Fruit fly (Drosophila melanogaster) whole organism, embryonic: ENCODE results near the gene eEF1delta.

ENCODE experiments used
- Asciz ChIP-seq: fragments of 200-800 bp; sonication (Bioruptor generic); optimal IDR thresholded peaks from 2 replicates; lab custom pipeline; 2017; ENCODE audit warnings: missing biosample characterization, mild to moderate bottlenecking, missing genetic modification characterization, missing genetic modification reagents
- Atf6 ChIP-seq: fragments of 200-800 bp; sonication (Bioruptor generic); IDR thresholded peaks from 2 replicates; pipeline ENCODE4 v1.3.6; 2022; ENCODE audit warnings: missing biosample characterization, missing genetic modification characterization
- B-H1 ChIP-seq: fragments of 200-800 bp; sonication (Bioruptor generic); IDR thresholded peaks from 3 replicates; pipeline ENCODE4 v1.3.6; 2022; ENCODE audit warnings: missing biosample characterization, missing genetic modification characterization
- C15 ChIP-seq: fragments of 200-800 bp; sonication (Bioruptor generic); IDR thresholded peaks from 3 replicates; pipeline ENCODE4 v1.3.6; 2022; ENCODE audit warnings: missing biosample characterization, missing genetic modification characterization
- CG10274 ChIP-seq: fragments of 200-800 bp; sonication (Bioruptor generic); optimal IDR thresholded peaks from 3 replicates; lab custom pipeline; 2017; ENCODE audit warnings: missing biosample characterization, mild to moderate bottlenecking, missing genetic modification characterization
- CG11247 ChIP-seq: fragments of 200-800 bp; sonication (Bioruptor generic); IDR thresholded peaks from 2 replicates; pipeline ENCODE4 v1.3.6; 2022; ENCODE audit warnings: missing biosample characterization, missing genetic modification characterization
- CG13424 ChIP-seq: fragments of 200-800 bp; sonication (Bioruptor generic); optimal IDR thresholded peaks from 2 replicates; lab custom pipeline; 2019; ENCODE audit warnings: missing biosample characterization, mild to moderate bottlenecking, missing genetic modification characterization, moderate library complexity
- CG13894 ChIP-seq: fragments of 200-800 bp; sonication (Bioruptor generic); optimal IDR thresholded peaks from 3 replicates; lab custom pipeline; 2018; ENCODE audit warnings: missing biosample characterization, mild to moderate bottlenecking, missing genetic modification characterization, moderate library complexity
- CG1647 ChIP-seq: fragments of 200-800 bp; sonication (Bioruptor generic); optimal IDR thresholded peaks from 3 replicates; lab custom pipeline; 2016; ENCODE audit warnings: missing biosample characterization, missing genetic modification characterization
- CG17612 ChIP-seq: fragments of 200-800 bp; sonication (Bioruptor generic); IDR thresholded peaks from 2 replicates; pipeline ENCODE4 v1.3.6; 2022; ENCODE audit warnings: missing biosample characterization, missing genetic modification characterization
- CG17802 ChIP-seq: fragments of 200-800 bp; sonication (Bioruptor generic); optimal IDR thresholded peaks from 2 replicates; lab custom pipeline; 2018; ENCODE audit warnings: missing biosample characterization, mild to moderate bottlenecking, missing genetic modification characterization, moderate library complexity
- CG18764 ChIP-seq: fragments of 200-800 bp; sonication (Bioruptor generic); optimal IDR thresholded peaks from 3 replicates; lab custom pipeline; 2016; ENCODE audit warnings: missing biosample characterization, missing genetic modification characterization
- CG2116 ChIP-seq: fragments of 200-800 bp; sonication (Bioruptor generic); optimal IDR thresholded peaks from 3 replicates; lab custom pipeline; 2018; ENCODE audit warnings: missing biosample characterization, mild to moderate bottlenecking, missing genetic modification characterization
- CG32532 ChIP-seq: fragments of 200-800 bp; sonication (Bioruptor generic); IDR thresholded peaks from 2 replicates; pipeline ENCODE4 v1.3.6; 2022; ENCODE audit warnings: missing biosample characterization, missing genetic modification characterization
- CG32767 ChIP-seq: fragments of 200-800 bp; sonication (Bioruptor generic); IDR thresholded peaks from 2 replicates; pipeline ENCODE4 v1.3.6; 2022; ENCODE audit warnings: missing biosample characterization, missing genetic modification characterization
- CG6854 ChIP-seq: fragments of 200-800 bp; sonication (Bioruptor generic); optimal IDR thresholded peaks from 3 replicates; lab custom pipeline; 2017; ENCODE audit warnings: missing biosample characterization, mild to moderate bottlenecking, missing genetic modification characterization
- CG7357 ChIP-seq: fragments of 200-800 bp; sonication (Bioruptor generic); IDR thresholded peaks from 3 replicates; pipeline ENCODE4 v1.3.6; 2022; ENCODE audit warnings: missing biosample characterization, missing genetic modification characterization
- CG8089 ChIP-seq: fragments of 200-800 bp; sonication (Bioruptor generic); optimal IDR thresholded peaks from 3 replicates; lab custom pipeline; 2016; ENCODE audit warnings: missing biosample characterization, missing genetic modification characterization
- CG8281 ChIP-seq: fragments of 200-800 bp; sonication (Bioruptor generic); optimal IDR thresholded peaks from 2 replicates; lab custom pipeline; 2018; ENCODE audit warnings: missing biosample characterization, mild to moderate bottlenecking, missing genetic modification characterization, moderate library complexity
- CG8944 ChIP-seq: fragments of 200-800 bp; sonication (Bioruptor generic); optimal IDR thresholded peaks from 3 replicates; lab custom pipeline; 2016; ENCODE audit warnings: missing biosample characterization, missing genetic modification characterization
- CG9876 ChIP-seq: fragments of 200-800 bp; sonication (Bioruptor generic); optimal IDR thresholded peaks from 2 replicates; lab custom pipeline; 2016; ENCODE audit warnings: missing biosample characterization, missing genetic modification characterization
- D ChIP-seq, 2 experiments: fragments of 200-800 bp in 1 of 2; fragments of >200 bp in 1 of 2; sonication (Bioruptor generic) in 1 of 2; optimal IDR thresholded peaks; 2 replicates in 1 of 2; 3 replicates in 1 of 2; lab custom pipeline; 2017; ENCODE audit warnings: mild to moderate bottlenecking in 1 of 2, missing biosample characterization in 1 of 2, missing genetic modification characterization in 1 of 2, missing genetic modification reagents in 1 of 2
- Doc2 ChIP-seq: fragments of 200-800 bp; sonication (Bioruptor generic); IDR thresholded peaks from 2 replicates; pipeline ENCODE4 v1.3.6; 2022; ENCODE audit warnings: missing biosample characterization, missing genetic modification characterization
- ERR ChIP-seq: fragments of 200-800 bp; sonication (Bioruptor generic); optimal IDR thresholded peaks from 2 replicates; lab custom pipeline; 2016; ENCODE audit warnings: missing biosample characterization, missing genetic modification characterization
- HLH3B ChIP-seq: fragments of 200-800 bp; sonication (Bioruptor generic); IDR thresholded peaks from 2 replicates; pipeline ENCODE4 v1.3.6; 2022; ENCODE audit warnings: missing biosample characterization, missing genetic modification characterization
- MBD-R2 ChIP-seq: fragments of 200-800 bp; sonication (Bioruptor generic); IDR thresholded peaks from 2 replicates; pipeline ENCODE4 v1.3.6; 2022; ENCODE audit warnings: missing biosample characterization, missing genetic modification characterization
- Med ChIP-seq: fragments of 200-800 bp; sonication (Bioruptor generic); peaks from one replicate; lab custom pipeline; 2016; ENCODE audit warnings: missing biosample characterization, missing genetic modification characterization, mild to moderate bottlenecking, inconsistent platforms, moderate library complexity
- Mes4 ChIP-seq: fragments of 200-800 bp; sonication (Bioruptor generic); optimal IDR thresholded peaks from 2 replicates; lab custom pipeline; 2016; ENCODE audit warnings: missing biosample characterization, missing genetic modification characterization
- Poxn ChIP-seq: fragments of 200-800 bp; sonication (Bioruptor generic); IDR thresholded peaks from 2 replicates; pipeline ENCODE4 v1.3.6; 2022; ENCODE audit warnings: missing biosample characterization, missing genetic modification characterization
- Side ChIP-seq: fragments of 200-800 bp; sonication (Bioruptor generic); optimal IDR thresholded peaks from 2 replicates; lab custom pipeline; 2016; ENCODE audit warnings: missing biosample characterization, missing genetic modification characterization
- Tbp ChIP-seq: fragments of >200 bp; optimal IDR thresholded peaks from 2 replicates; lab custom pipeline; 2018; ENCODE audit warnings: missing biosample characterization, missing genetic modification characterization
- ato ChIP-seq: fragments of 200-800 bp; sonication (Bioruptor generic); IDR thresholded peaks from 2 replicates; pipeline ENCODE4 v1.3.6; 2022; ENCODE audit warnings: missing biosample characterization, missing genetic modification characterization; ENCODE audit not compliant: partially characterized antibody
- cato ChIP-seq: fragments of 200-800 bp; sonication (Bioruptor generic); optimal IDR thresholded peaks from 2 replicates; lab custom pipeline; 2016; ENCODE audit warnings: missing biosample characterization, missing genetic modification characterization, borderline replicate concordance
- chm ChIP-seq: fragments of 200-800 bp; sonication (Bioruptor generic); IDR thresholded peaks from 2 replicates; pipeline ENCODE4 v1.3.6; 2022; ENCODE audit warnings: missing biosample characterization, missing genetic modification characterization
- cwo ChIP-seq: fragments of 200-800 bp; sonication (Bioruptor generic); optimal IDR thresholded peaks from 3 replicates; lab custom pipeline; 2017; ENCODE audit warnings: missing biosample characterization, missing genetic modification characterization, mild to moderate bottlenecking, moderate library complexity, missing genetic modification reagents
- ewg ChIP-seq: fragments of 200-800 bp; sonication (Bioruptor generic); optimal IDR thresholded peaks from 3 replicates; lab custom pipeline; 2017; ENCODE audit warnings: mild to moderate bottlenecking, missing biosample characterization, missing genetic modification reagents, missing genetic modification characterization
- exex ChIP-seq: fragments of 200-800 bp; sonication (Bioruptor generic); optimal IDR thresholded peaks from 4 replicates; lab custom pipeline; 2018; ENCODE audit warnings: missing biosample characterization, mild to moderate bottlenecking, missing genetic modification characterization, moderate library complexity
- gro ChIP-seq: fragments of 200-800 bp; sonication (Bioruptor generic); optimal IDR thresholded peaks from 2 replicates; lab custom pipeline; 2016; ENCODE audit warnings: missing biosample characterization, missing genetic modification characterization
- insv ChIP-seq, 2 experiments: fragments of 200-800 bp; sonication (Bioruptor generic); optimal IDR thresholded peaks; 3 replicates each; lab custom pipeline; 2016 to 2018; ENCODE audit warnings: missing biosample characterization in 2 of 2, missing genetic modification characterization in 2 of 2
- lmd ChIP-seq: fragments of 200-800 bp; sonication (Bioruptor generic); IDR thresholded peaks from 2 replicates; pipeline ENCODE4 v1.3.6; 2022; ENCODE audit warnings: missing biosample characterization, missing genetic modification characterization
- nerfin-1 ChIP-seq: fragments of 200-800 bp; sonication (Bioruptor generic); optimal IDR thresholded peaks from 3 replicates; lab custom pipeline; 2019; ENCODE audit warnings: missing biosample characterization, mild to moderate bottlenecking, missing genetic modification characterization, moderate library complexity
- p53 ChIP-seq: fragments of 200-800 bp; sonication (Bioruptor generic); optimal IDR thresholded peaks from 2 replicates; lab custom pipeline; 2016; ENCODE audit warnings: missing biosample characterization, missing genetic modification characterization
- sd ChIP-seq: fragments of 200-800 bp; sonication (Bioruptor generic); optimal IDR thresholded peaks from 3 replicates; lab custom pipeline; 2018; ENCODE audit warnings: missing biosample characterization, mild to moderate bottlenecking, missing genetic modification characterization, moderate library complexity
- sens ChIP-seq: fragments of 200-800 bp; sonication (Bioruptor generic); peaks from one replicate; lab custom pipeline; 2016; ENCODE audit warnings: missing biosample characterization, missing genetic modification characterization
- sima ChIP-seq: fragments of 200-800 bp; sonication (Bioruptor generic); optimal IDR thresholded peaks from 2 replicates; lab custom pipeline; 2016; ENCODE audit warnings: missing biosample characterization, missing genetic modification characterization
- sisA ChIP-seq: fragments of 200-800 bp; sonication (Bioruptor generic); IDR thresholded peaks from 2 replicates; pipeline ENCODE4 v1.3.6; 2022; ENCODE audit warnings: missing biosample characterization, missing genetic modification characterization
- tx ChIP-seq: fragments of 200-800 bp; sonication (Bioruptor generic); optimal IDR thresholded peaks from 2 replicates; lab custom pipeline; 2016; ENCODE audit warnings: missing biosample characterization, missing genetic modification characterization
- yki ChIP-seq: fragments of >200 bp; optimal IDR thresholded peaks from 3 replicates; lab custom pipeline; 2018
- zf30C ChIP-seq: fragments of 200-800 bp; sonication (Bioruptor generic); optimal IDR thresholded peaks from 3 replicates; lab custom pipeline; 2018; ENCODE audit warnings: missing biosample characterization, mild to moderate bottlenecking, missing genetic modification characterization
- zfh1 ChIP-seq: fragments of 200-800 bp; sonication (Bioruptor generic); IDR thresholded peaks from 3 replicates; pipeline ENCODE4 v1.3.6; 2022; ENCODE audit warnings: missing biosample characterization, missing genetic modification characterization

The eEF1delta gene

dm6 chr2L:10260750-10261493, 28.6 kb downstream of the eEF1delta start, which contains the start of gene Pten (continued):
- TF ChIP-seq ato (GFP tag; lab: Robert Waterston, UW) (peak; percentile 87), tx (GFP tag; lab: Kevin White, UChicago) (peak; percentile 64), B-H1 (GFP tag; lab: Robert Waterston, UW) (peak; percentile 58; the same call in 2 of the 3 replicates), C15 (GFP tag; lab: Robert Waterston, UW) (0 out of 3 replicates have a peak, but pooled peaks have one; percentile 33), Side (GFP tag; lab: Kevin White, UChicago) (peak; percentile 67), Doc2 (GFP tag; lab: Robert Waterston, UW) (no peak), CG17612 (GFP tag; lab: Robert Waterston, UW) (no peak), MBD-R2 (GFP tag; lab: Robert Waterston, UW) (peak; percentile 44; the same call in 1 of the 2 replicates), sima (peak; percentile 28), zfh1 (GFP tag; lab: Robert Waterston, UW) (peak; percentile 58; the same call in 2 of the 3 replicates), D (optimal IDR thresholded peaks at IDR 0.05; lab: Kevin White, UChicago) (no peak), D (GFP tag; optimal IDR thresholded peaks at IDR 0.05; lab: Kevin White, UChicago) (peak; percentile 65), Tbp (GFP tag; lab: Kevin White, UChicago) (no peak), CG17802 (tag; lab: Kevin White, UChicago) (peak; percentile 28), CG2116 (peak; percentile 77), Med (GFP tag; lab: Kevin White, UChicago) (peak; percentile 94), CG32767 (GFP tag; lab: Robert Waterston, UW) (peak; percentile 78), CG8944 (peak; percentile 37), CG7357 (GFP tag; lab: Robert Waterston, UW) (no peak; the same call in 2 of the 3 replicates), CG13894 (tag; lab: Kevin White, UChicago) (no peak), nerfin-1 (tag; lab: Kevin White, UChicago) (peak; percentile 48), CG8281 (no peak), ERR (GFP tag; lab: Kevin White, UChicago) (peak; percentile 9), CG32532 (GFP tag; lab: Robert Waterston, UW) (peak; percentile 62; the same call in 1 of the 2 replicates), sd (tag; lab: Kevin White, UChicago) (peak; percentile 4), CG9876 (GFP tag; lab: Kevin White, UChicago) (no peak), sens (GFP tag; lab: Kevin White, UChicago) (peak; percentile 96), CG10274 (GFP tag; lab: Kevin White, UChicago) (peak; percentile 28), Poxn (GFP tag; lab: Robert Waterston, UW) (no peak), CG13424 (tag; lab: Kevin White, UChicago) (peak; percentile 56), CG11247 (GFP tag; lab: Robert Waterston, UW) (no peak), p53 (GFP tag; lab: Kevin White, UChicago) (no peak), CG6854 (GFP tag; lab: Kevin White, UChicago) (peak; percentile 5), HLH3B (no peak), zf30C (GFP tag; lab: Kevin White, UChicago) (no peak), sisA (GFP tag; lab: Robert Waterston, UW) (no peak), exex (no peak), cato (GFP tag; lab: Kevin White, UChicago) (peak; percentile 67), Atf6 (GFP tag; lab: Robert Waterston, UW) (peak; percentile 70), Mes4 (GFP tag; lab: Kevin White, UChicago) (peak; percentile 57), ewg (GFP tag; lab: Kevin White, UChicago) (no peak), gro (GFP tag; lab: Kevin White, UChicago) (peak; percentile 59), cwo (GFP tag; lab: Kevin White, UChicago) (no peak), CG1647 (GFP tag; lab: Kevin White, UChicago) (peak; percentile 38), CG8089 (peak; percentile 10), insv (GFP tag; optimal IDR thresholded peaks at IDR 0.05; lab: Kevin White, UChicago) (no peak), chm (GFP tag; lab: Robert Waterston, UW) (no peak), yki (no peak), lmd (GFP tag; lab: Robert Waterston, UW) (no peak), CG18764 (GFP tag; lab: Kevin White, UChicago) (peak; percentile 100), Asciz (GFP tag; lab: Kevin White, UChicago) (no peak)
